Fruit fly (Drosophila melanogaster) whole organism: ENCODE measurements around the gene Etl1.
A peak's percentile ranks its signal among the peaks of the same experiment; 100 is the strongest.

Experiments
- CG8478 ChIP-seq: fragments of >200 bp; optimal IDR thresholded peaks from 2 replicates; lab custom pipeline; 2018; ENCODE audit warnings: inconsistent platforms
- Dll ChIP-seq: fragments of >200 bp; optimal IDR thresholded peaks from 2 replicates; lab custom pipeline; 2017
- EcR ChIP-seq, 2 experiments: fragments of >200 bp; optimal IDR thresholded peaks; 2 replicates each; lab custom pipeline; 2017; ENCODE audit warnings: missing biosample characterization in 2 of 2, missing genetic modification characterization in 2 of 2, missing genetic modification reagents in 2 of 2
- pan ChIP-seq: fragments of >200 bp; optimal IDR thresholded peaks from 2 replicates; lab custom pipeline; 2017
- psq ChIP-seq: fragments of >200 bp; optimal IDR thresholded peaks from 2 replicates; lab custom pipeline; 2017
- usp ChIP-seq: fragments of >200 bp; optimal IDR thresholded peaks from 2 replicates; lab custom pipeline; 2017; ENCODE audit warnings: missing biosample characterization, missing genetic modification characterization, mixed read lengths

Gene Etl1

dm6 chr2L:9912570-9913260 is at the start of gene Etl1, which contains the start of gene Srp54:
Gene Etl1, minus strand, starts transcription at chr2L:9912608.
Gene Srp54, plus strand, starts transcription at chr2L:9912911.
- no peak for TF ChIP-seq psq (lab: Kevin White, UChicago)
- TF ChIP-seq usp (GFP tag; lab: Kevin White, UChicago): no peak
- no peak for TF ChIP-seq Dll (lab: Kevin White, UChicago)
- no peak for TF ChIP-seq CG8478 (lab: Kevin White, UChicago)
- TF ChIP-seq pan (lab: Kevin White, UChicago): no peak
- TF ChIP-seq EcR (GFP tag; optimal IDR thresholded peaks at IDR 0.05; lab: Kevin White, UChicago): no peak

dm6 chr2L:9960758-9961157 is 48.4 kb upstream of the Etl1 start:
- TF ChIP-seq Dll (lab: Kevin White, UChicago) (no peak), usp (GFP tag; lab: Kevin White, UChicago) (no peak), EcR (GFP tag; optimal IDR thresholded peaks at IDR 0.05; lab: Kevin White, UChicago) (no peak), pan (lab: Kevin White, UChicago) (no peak), CG8478 (lab: Kevin White, UChicago) (no peak), psq (lab: Kevin White, UChicago) (no peak)

dm6 chr2L:9956993-9957652 is 44.7 kb upstream of the Etl1 start, which contains the start of the genes CG4658 and CG5846:
Gene CG4658, plus strand, starts transcription at chr2L:9957132.
Gene CG5846, minus strand, starts transcription at chr2L:9957237.
- TF ChIP-seq usp (GFP tag; lab: Kevin White, UChicago) (no peak), EcR (GFP tag; optimal IDR thresholded peaks at IDR 0.05; lab: Kevin White, UChicago) (no peak), pan (lab: Kevin White, UChicago) (peak; percentile 96)

dm6 chr2L:9954696-9955095 is 42.3 kb upstream of the Etl1 start:
- TF ChIP-seq psq (lab: Kevin White, UChicago) (no peak), CG8478 (lab: Kevin White, UChicago) (no peak), pan (lab: Kevin White, UChicago) (no peak), usp (GFP tag; lab: Kevin White, UChicago) (no peak), EcR (GFP tag; optimal IDR thresholded peaks at IDR 0.05; lab: Kevin White, UChicago) (no peak), Dll (lab: Kevin White, UChicago) (no peak)

DNA sequence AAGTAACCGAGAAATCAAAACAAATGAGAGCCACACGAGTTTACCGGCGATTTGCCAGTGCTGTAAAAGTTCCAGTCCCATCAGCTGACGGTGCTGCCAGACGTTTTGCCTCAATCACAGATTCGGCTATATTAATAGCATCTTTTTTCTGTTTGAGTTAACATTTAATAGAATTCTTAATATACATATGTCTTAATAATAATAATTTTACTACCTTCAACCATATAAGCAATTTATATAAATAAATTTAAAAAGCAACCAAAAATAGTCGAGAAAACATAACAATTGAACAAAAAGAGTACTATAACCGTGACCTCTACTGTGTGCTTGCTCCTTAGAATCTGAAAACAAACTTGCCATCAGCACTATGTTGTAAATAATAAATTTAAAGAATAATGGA is 41.7 kb upstream of the Etl1 start, which contains the start of the genes CG13126 and CG4709:
Gene CG13126, minus strand, starts transcription at position 63 of the 400 bp plus-strand sequence.
Gene CG4709, plus strand, starts transcription at position 207 of the 400 bp plus-strand sequence.
- TF ChIP-seq EcR (GFP tag; optimal IDR thresholded peaks at IDR 0.05; lab: Kevin White, UChicago) (no peak), psq (lab: Kevin White, UChicago) (no peak)

dm6 chr2L:9949178-9950062 is 37.0 kb upstream of the Etl1 start:
- TF ChIP-seq Dll (lab: Kevin White, UChicago): no peak
- no peak for TF ChIP-seq pan (lab: Kevin White, UChicago)
- TF ChIP-seq usp (GFP tag; lab: Kevin White, UChicago): no peak
- TF ChIP-seq psq (lab: Kevin White, UChicago): no peak
- TF ChIP-seq EcR (GFP tag; optimal IDR thresholded peaks at IDR 0.05; lab: Kevin White, UChicago): no peak
- TF ChIP-seq CG8478 (lab: Kevin White, UChicago): no peak

dm6 chr2L:9948520-9948858 is 36.1 kb upstream of the Etl1 start:
- TF ChIP-seq psq (lab: Kevin White, UChicago) (no peak), CG8478 (lab: Kevin White, UChicago) (no peak), pan (lab: Kevin White, UChicago) (no peak), Dll (lab: Kevin White, UChicago) (no peak), EcR (GFP tag; optimal IDR thresholded peaks at IDR 0.05; lab: Kevin White, UChicago) (no peak), usp (GFP tag; lab: Kevin White, UChicago) (no peak)

DNA sequence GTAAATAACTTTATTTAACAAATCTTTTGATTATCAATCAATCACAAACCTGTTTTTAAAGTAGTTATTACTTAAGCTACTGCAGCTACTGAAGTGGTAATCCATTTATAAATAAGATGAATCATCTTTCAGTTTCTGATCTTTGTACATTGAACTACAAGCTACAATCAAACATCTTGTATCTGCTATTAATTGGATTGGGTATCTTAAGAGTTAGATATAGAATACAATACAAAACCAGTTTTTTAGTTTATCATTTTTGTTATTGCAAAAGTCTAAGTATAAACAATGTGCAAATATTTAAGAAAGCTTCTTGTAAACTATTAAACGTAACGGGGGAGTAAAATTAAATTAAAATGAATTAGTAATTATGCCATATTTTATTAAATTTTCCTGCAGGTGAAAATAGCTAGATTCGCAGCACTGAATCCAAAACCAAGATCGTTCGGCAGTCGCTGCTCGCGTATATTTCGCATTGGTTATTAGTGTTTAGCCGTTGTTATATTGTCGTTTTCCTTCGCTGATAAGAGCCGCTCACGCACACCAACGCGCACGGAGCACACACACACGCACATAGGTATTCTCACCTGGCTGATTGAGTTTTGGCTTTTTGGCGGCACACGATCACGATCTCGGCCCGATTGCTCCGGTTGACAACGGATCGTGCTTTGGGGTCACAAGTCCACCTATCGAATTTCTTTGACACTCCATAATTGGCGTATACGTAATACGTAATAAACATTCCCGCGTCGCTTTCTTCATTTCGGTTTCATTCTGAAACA is 35.5 kb upstream of the Etl1 start:
- TF ChIP-seq usp (GFP tag; lab: Kevin White, UChicago): no peak

- no peak for TF ChIP-seq psq (lab: Kevin White, UChicago)
- TF ChIP-seq CG8478 (lab: Kevin White, UChicago): no peak
- no peak for TF ChIP-seq EcR (GFP tag; optimal IDR thresholded peaks at IDR 0.05; lab: Kevin White, UChicago)
- no peak for TF ChIP-seq Dll (lab: Kevin White, UChicago)
- no peak for TF ChIP-seq pan (lab: Kevin White, UChicago)
- TF ChIP-seq usp (GFP tag; lab: Kevin White, UChicago): no peak
Measured at dm6 chr2L:9947265-9947664, 34.9 kb upstream of the Etl1 start, which contains the start of gene CG5853. Gene CG5853, minus strand, starts transcription at chr2L:9947648.

- TF ChIP-seq CG8478 (lab: Kevin White, UChicago) (no peak), psq (lab: Kevin White, UChicago) (no peak), EcR (GFP tag; optimal IDR thresholded peaks at IDR 0.05; lab: Kevin White, UChicago) (no peak), Dll (lab: Kevin White, UChicago) (no peak), pan (lab: Kevin White, UChicago) (no peak), usp (GFP tag; lab: Kevin White, UChicago) (no peak)
Measured at dm6 chr2L:9946051-9946450, 33.6 kb upstream of the Etl1 start.
